Fruit fly (Drosophila melanogaster): Measurements from ENCODE around the gene CG15545.

DNA sequence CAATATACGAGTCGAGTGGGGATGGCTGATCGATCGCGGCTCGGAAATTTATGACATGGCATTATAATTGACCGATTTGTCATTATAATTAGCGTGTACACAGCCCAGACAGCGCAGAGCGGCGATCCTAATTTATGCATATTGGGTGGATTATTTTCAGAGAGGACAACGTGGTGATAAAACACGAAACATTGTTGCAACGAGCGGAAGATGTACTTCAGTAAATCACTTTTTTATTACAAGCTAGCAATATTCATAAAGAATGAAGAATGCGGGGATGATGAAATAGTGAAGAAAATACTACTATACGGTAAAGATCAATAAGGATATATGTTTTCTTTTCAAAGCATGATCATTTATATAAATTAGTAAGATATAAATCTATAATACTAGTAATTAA is 27.7 kb downstream of the CG15545 start:
- TF ChIP-seq vnd (GFP tag; IDR thresholded peaks at IDR 0.05; ENCODE audit: partially characterized antibody) (no peak), CG17912 (GFP tag; optimal IDR thresholded peaks at IDR 0.05) (no peak), sisA (GFP tag; IDR thresholded peaks at IDR 0.05) (no peak), Blimp-1 (GFP tag; optimal IDR thresholded peaks at IDR 0.05) (no peak), dpn (GFP tag; optimal IDR thresholded peaks at IDR 0.05) (no peak), crp (GFP tag; optimal IDR thresholded peaks at IDR 0.05) (no peak)
